Worm (Caenorhabditis elegans) whole organism, L1 larva: Measurements from ENCODE around the gene nhr-267.

Source experiments
- fos-1 ChIP-seq: fragments of 150-350 bp; optimal IDR thresholded peaks from 2 replicates; lab custom pipeline; 2014; ENCODE audit warnings: missing biosample characterization, missing genetic modification characterization
- lin-13 ChIP-seq: fragments of 150-350 bp; optimal IDR thresholded peaks from 2 replicates; lab custom pipeline; 2014; ENCODE audit warnings: missing biosample characterization, missing genetic modification reagents, missing genetic modification characterization
- nhr-11 ChIP-seq: fragments of 150-350 bp; optimal IDR thresholded peaks from 2 replicates; lab custom pipeline; 2014; ENCODE audit warnings: missing biosample characterization, missing genetic modification characterization
- nhr-28 ChIP-seq: fragments of 150-350 bp; optimal IDR thresholded peaks from 2 replicates; lab custom pipeline; 2014; ENCODE audit warnings: missing biosample characterization, missing genetic modification characterization
- pax-3 ChIP-seq: fragments of 200-800 bp; sonication (Bioruptor generic); optimal IDR thresholded peaks from 2 replicates; lab custom pipeline; 2018; ENCODE audit warnings: mild to moderate bottlenecking, missing genetic modification characterization, moderate library complexity, missing compliant biosample characterization
- snu-23 ChIP-seq: sonication (generic microtip); optimal IDR thresholded peaks from 2 replicates; lab custom pipeline; 2016; ENCODE audit warnings: missing genetic modification characterization, missing compliant biosample characterization
- xbp-1 ChIP-seq: sonication (generic microtip); optimal IDR thresholded peaks from 2 replicates; lab custom pipeline; 2016; ENCODE audit warnings: missing genetic modification characterization, missing compliant biosample characterization

DNA sequence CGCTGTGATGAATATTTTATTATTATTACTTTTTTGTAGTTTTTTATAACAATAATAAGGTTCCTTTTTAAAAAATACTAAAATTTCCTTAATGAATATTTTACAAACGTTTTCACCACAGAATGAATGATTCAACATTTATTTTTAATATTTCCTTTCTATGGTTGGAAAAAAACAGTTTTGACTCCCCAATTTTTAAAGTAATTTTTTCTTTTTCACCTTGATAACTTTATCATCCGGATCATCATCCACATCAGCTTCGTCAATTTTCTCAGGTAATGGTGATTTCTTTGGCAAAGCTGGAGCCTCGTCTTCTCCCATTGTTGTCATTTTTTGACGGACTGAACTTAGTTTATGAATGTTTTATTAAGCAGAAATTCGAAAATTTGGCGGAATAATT, 42.5 kb downstream of the nhr-267 start, which contains the start of gene rab-28:
- TF ChIP-seq nhr-11 (tag; lab: Kevin White, UChicago): no peak
- no peak for TF ChIP-seq lin-13 (GFP tag; lab: Kevin White, UChicago)
- TF ChIP-seq pax-3 (tag; lab: Kevin White, UChicago): no peak
- no peak for TF ChIP-seq fos-1
- TF ChIP-seq nhr-28: no peak
- no peak for TF ChIP-seq xbp-1 (tag; lab: Kevin White, UChicago)
- TF ChIP-seq snu-23 (GFP tag; lab: Kevin White, UChicago): no peak
